Worm (Caenorhabditis elegans) whole organism, mixed stage, embryonic: ENCODE measurements around the gene srh-15.

Experiments
- M03D4.4 ChIP-seq: sonication (generic microtip); optimal IDR thresholded peaks from 2 replicates; lab custom pipeline; 2017; ENCODE audit warnings: mild to moderate bottlenecking, missing genetic modification characterization, missing compliant biosample characterization
- bed-3 ChIP-seq: fragments of 200-800 bp; sonication (Bioruptor generic); optimal IDR thresholded peaks from 3 replicates; lab custom pipeline; 2018; ENCODE audit warnings: mild to moderate bottlenecking, missing genetic modification characterization, moderate library complexity, missing compliant biosample characterization
- ceh-39 ChIP-seq: fragments of 150-350 bp; optimal IDR thresholded peaks from 2 replicates; lab custom pipeline; 2014; ENCODE audit warnings: missing biosample characterization, missing genetic modification characterization
- ceh-43 ChIP-seq: fragments of 200-800 bp; sonication (Bioruptor generic); optimal IDR thresholded peaks from 2 replicates; lab custom pipeline; 2018; ENCODE audit warnings: mild to moderate bottlenecking, missing genetic modification characterization, moderate library complexity, missing compliant biosample characterization
- ceh-83 ChIP-seq: fragments of 200-800 bp; sonication (Bioruptor generic); optimal IDR thresholded peaks from 2 replicates; lab custom pipeline; 2018; ENCODE audit warnings: mild to moderate bottlenecking, missing genetic modification characterization, missing compliant biosample characterization
- ces-1 ChIP-seq: fragments of 150-350 bp; optimal IDR thresholded peaks from 2 replicates; lab custom pipeline; 2014; ENCODE audit warnings: missing biosample characterization, missing genetic modification reagents, missing genetic modification characterization
- cnd-1 ChIP-seq: fragments of 200-800 bp; sonication (Bioruptor generic); optimal IDR thresholded peaks from 2 replicates; lab custom pipeline; 2018; ENCODE audit warnings: mild to moderate bottlenecking, missing genetic modification characterization, missing compliant biosample characterization
- drap-1 ChIP-seq: fragments of 200-800 bp; sonication (Bioruptor generic); optimal IDR thresholded peaks from 3 replicates; lab custom pipeline; 2018; ENCODE audit warnings: mild to moderate bottlenecking, missing genetic modification characterization, missing compliant biosample characterization
- elt-1 ChIP-seq: sonication (generic microtip); optimal IDR thresholded peaks from 2 replicates; lab custom pipeline; 2017; ENCODE audit warnings: missing genetic modification characterization, mild to moderate bottlenecking, missing compliant biosample characterization, antibody characterized with exemption, moderate library complexity, borderline replicate concordance; ENCODE audit not compliant: insufficient read depth
- elt-3 ChIP-seq: fragments of 150-350 bp; optimal IDR thresholded peaks from 2 replicates; lab custom pipeline; 2014; ENCODE audit warnings: missing biosample characterization, missing genetic modification characterization
- flh-1 ChIP-seq: fragments of 200-800 bp; sonication (Bioruptor generic); optimal IDR thresholded peaks from 2 replicates; lab custom pipeline; 2018; ENCODE audit warnings: mild to moderate bottlenecking, missing genetic modification characterization, moderate library complexity, missing compliant biosample characterization
- hlh-1 ChIP-seq: fragments of 150-350 bp; optimal IDR thresholded peaks from 2 replicates; lab custom pipeline; 2014; ENCODE audit warnings: missing biosample characterization, missing genetic modification reagents, missing genetic modification characterization
- lin-13 ChIP-seq: fragments of 150-350 bp; optimal IDR thresholded peaks from 2 replicates; lab custom pipeline; 2014; ENCODE audit warnings: missing biosample characterization, missing genetic modification characterization
- lin-32 ChIP-seq: fragments of 200-800 bp; sonication (Bioruptor generic); optimal IDR thresholded peaks from 2 replicates; lab custom pipeline; 2018; ENCODE audit warnings: mild to moderate bottlenecking, missing genetic modification characterization, missing compliant biosample characterization
- lsy-2 ChIP-seq: fragments of 150-350 bp; optimal IDR thresholded peaks from 2 replicates; lab custom pipeline; 2014; ENCODE audit warnings: missing biosample characterization, missing genetic modification characterization
- mab-5 ChIP-seq: fragments of 150-350 bp; optimal IDR thresholded peaks from 2 replicates; lab custom pipeline; 2014; ENCODE audit warnings: missing biosample characterization, missing genetic modification characterization
- mep-1 ChIP-seq: fragments of 150-350 bp; optimal IDR thresholded peaks from 2 replicates; lab custom pipeline; 2017; ENCODE audit warnings: missing biosample characterization, missing genetic modification reagents, missing genetic modification characterization, inconsistent platforms
- mls-2 ChIP-seq: sonication (generic microtip); optimal IDR thresholded peaks from 2 replicates; lab custom pipeline; 2016; ENCODE audit warnings: mild to moderate bottlenecking, missing genetic modification characterization, moderate library complexity, missing compliant biosample characterization
- nhr-12 ChIP-seq: fragments of 150-350 bp; optimal IDR thresholded peaks from 2 replicates; lab custom pipeline; 2014; ENCODE audit warnings: missing biosample characterization, missing genetic modification characterization
- nhr-2 ChIP-seq: fragments of 150-350 bp; optimal IDR thresholded peaks from 2 replicates; lab custom pipeline; 2014; ENCODE audit warnings: missing biosample characterization, missing genetic modification characterization
- nhr-237 ChIP-seq: fragments of 150-350 bp; optimal IDR thresholded peaks from 2 replicates; lab custom pipeline; 2014; ENCODE audit warnings: missing biosample characterization, missing genetic modification characterization
- nhr-76 ChIP-seq: sonication (generic microtip); optimal IDR thresholded peaks from 2 replicates; lab custom pipeline; 2017; ENCODE audit warnings: missing biosample characterization, missing genetic modification characterization
- pha-4 ChIP-seq: fragments of 150-350 bp; optimal IDR thresholded peaks from 2 replicates; lab custom pipeline; 2018; ENCODE audit warnings: missing biosample characterization, missing genetic modification reagents, missing genetic modification characterization
- snpc-4 ChIP-seq: fragments of 150-350 bp; optimal IDR thresholded peaks from 2 replicates; lab custom pipeline; 2014; ENCODE audit warnings: missing biosample characterization, missing genetic modification characterization
- sptf-1 ChIP-seq: sonication (generic microtip); optimal IDR thresholded peaks from 2 replicates; lab custom pipeline; 2017; ENCODE audit warnings: mild to moderate bottlenecking, missing genetic modification characterization, moderate library complexity, missing compliant biosample characterization
- tbx-8 ChIP-seq: fragments of 200-800 bp; sonication (Bioruptor generic); optimal IDR thresholded peaks from 2 replicates; lab custom pipeline; 2018; ENCODE audit warnings: mild to moderate bottlenecking, missing genetic modification characterization, moderate library complexity, missing compliant biosample characterization
- unc-120 ChIP-seq: sonication (generic microtip); optimal IDR thresholded peaks from 2 replicates; lab custom pipeline; 2017; ENCODE audit warnings: missing genetic modification characterization, missing compliant biosample characterization; ENCODE audit not compliant: poor library complexity, severe bottlenecking
- unc-39 ChIP-seq: fragments of 150-350 bp; optimal IDR thresholded peaks from 2 replicates; lab custom pipeline; 2014; ENCODE audit warnings: missing biosample characterization, missing genetic modification characterization
- unc-62 ChIP-seq: fragments of 150-350 bp; optimal IDR thresholded peaks from 2 replicates; lab custom pipeline; 2014; ENCODE audit warnings: missing biosample characterization, missing genetic modification reagents, missing genetic modification characterization
- zip-8 ChIP-seq: fragments of 150-350 bp; optimal IDR thresholded peaks from 2 replicates; lab custom pipeline; 2014; ENCODE audit warnings: missing biosample characterization, missing genetic modification characterization
- ztf-11 ChIP-seq: fragments of 150-350 bp; optimal IDR thresholded peaks from 2 replicates; lab custom pipeline; 2014; ENCODE audit warnings: missing biosample characterization, missing genetic modification characterization

The srh-15 gene

ce11 chrV:13350302-13350701 lies 29.5 kb downstream of the srh-15 start:
- no peak for TF ChIP-seq pha-4 (tag; lab: Kevin White, UChicago)
- TF ChIP-seq cnd-1 (tag; lab: Kevin White, UChicago): no peak
- TF ChIP-seq unc-62 (GFP tag; lab: Kevin White, UChicago): no peak
- TF ChIP-seq ces-1 (GFP tag; lab: Kevin White, UChicago): no peak
- TF ChIP-seq mep-1 (tag; lab: Kevin White, UChicago): no peak
- TF ChIP-seq lin-13 (tag; lab: Kevin White, UChicago): no peak
- TF ChIP-seq bed-3 (GFP tag; lab: Kevin White, UChicago): no peak
- TF ChIP-seq ceh-43 (GFP tag; lab: Kevin White, UChicago): no peak
- TF ChIP-seq mls-2 (tag; lab: Kevin White, UChicago): no peak
- no peak for TF ChIP-seq M03D4.4
- no peak for TF ChIP-seq ceh-39 (tag; lab: Kevin White, UChicago)
- TF ChIP-seq sptf-1: no peak
- TF ChIP-seq lin-32 (GFP tag; lab: Kevin White, UChicago): no peak
- no peak for TF ChIP-seq nhr-2 (tag; lab: Kevin White, UChicago)
- no peak for TF ChIP-seq drap-1 (GFP tag; lab: Kevin White, UChicago)
- no peak for TF ChIP-seq nhr-12 (tag; lab: Kevin White, UChicago)
- no peak for TF ChIP-seq elt-1
- TF ChIP-seq nhr-237: no peak

ce11 chrV:13351773-13352172 lies 31.0 kb downstream of the srh-15 start:
- no peak for TF ChIP-seq hlh-1 (tag; lab: Kevin White, UChicago)
- TF ChIP-seq unc-62 (GFP tag; lab: Kevin White, UChicago): peak; percentile 9
- TF ChIP-seq nhr-2 (tag; lab: Kevin White, UChicago): no peak
- TF ChIP-seq lsy-2 (tag; lab: Kevin White, UChicago): no peak
- no peak for TF ChIP-seq mls-2 (tag; lab: Kevin White, UChicago)

- no peak for TF ChIP-seq nhr-2 (tag; lab: Kevin White, UChicago)
Measured at ce11 chrV:13352415-13352814, 31.6 kb downstream of the srh-15 start.

- TF ChIP-seq tbx-8 (GFP tag; lab: Kevin White, UChicago) (no peak), elt-3 (no peak), nhr-2 (tag; lab: Kevin White, UChicago) (no peak)
Measured at ce11 chrV:13356210-13356609, 35.4 kb downstream of the srh-15 start.

- TF ChIP-seq mep-1 (tag; lab: Kevin White, UChicago) (no peak), ztf-11 (tag; lab: Kevin White, UChicago) (no peak), M03D4.4 (no peak), lin-32 (GFP tag; lab: Kevin White, UChicago) (no peak), nhr-12 (tag; lab: Kevin White, UChicago) (no peak), flh-1 (GFP tag; lab: Kevin White, UChicago) (no peak), sptf-1 (no peak), cnd-1 (tag; lab: Kevin White, UChicago) (no peak), ceh-83 (GFP tag; lab: Kevin White, UChicago) (no peak), snpc-4 (tag; lab: Kevin White, UChicago) (no peak), unc-39 (tag; lab: Kevin White, UChicago) (no peak), zip-8 (tag; lab: Kevin White, UChicago) (no peak)
Measured at ce11 chrV:13357652-13358281, 37.0 kb downstream of the srh-15 start, which contains the start of gene F32H5.1. F32H5.1 (minus strand) TSS chrV:13358037.

- no peak for TF ChIP-seq nhr-2 (tag; lab: Kevin White, UChicago)
- no peak for TF ChIP-seq elt-3
- no peak for TF ChIP-seq mls-2 (tag; lab: Kevin White, UChicago)
- no peak for TF ChIP-seq tbx-8 (GFP tag; lab: Kevin White, UChicago)
- no peak for TF ChIP-seq nhr-237
- TF ChIP-seq ztf-11 (tag; lab: Kevin White, UChicago): no peak
- no peak for TF ChIP-seq mab-5 (tag; lab: Kevin White, UChicago)
- TF ChIP-seq flh-1 (GFP tag; lab: Kevin White, UChicago): no peak
- no peak for TF ChIP-seq snpc-4 (tag; lab: Kevin White, UChicago)
- TF ChIP-seq nhr-76: no peak
- no peak for TF ChIP-seq cnd-1 (tag; lab: Kevin White, UChicago)
- no peak for TF ChIP-seq unc-39 (tag; lab: Kevin White, UChicago)
- no peak for TF ChIP-seq bed-3 (GFP tag; lab: Kevin White, UChicago)
- no peak for TF ChIP-seq unc-120
- TF ChIP-seq, all 35 proteins: peak for 0
Measured at ce11 chrV:13358823-13359592, 38.2 kb downstream of the srh-15 start, which contains the start of gene F32H5.3. F32H5.3 (plus strand) TSS chrV:13359335.
